Worm (Caenorhabditis elegans): ENCODE measurements around the gene F11E6.9.

DNA sequence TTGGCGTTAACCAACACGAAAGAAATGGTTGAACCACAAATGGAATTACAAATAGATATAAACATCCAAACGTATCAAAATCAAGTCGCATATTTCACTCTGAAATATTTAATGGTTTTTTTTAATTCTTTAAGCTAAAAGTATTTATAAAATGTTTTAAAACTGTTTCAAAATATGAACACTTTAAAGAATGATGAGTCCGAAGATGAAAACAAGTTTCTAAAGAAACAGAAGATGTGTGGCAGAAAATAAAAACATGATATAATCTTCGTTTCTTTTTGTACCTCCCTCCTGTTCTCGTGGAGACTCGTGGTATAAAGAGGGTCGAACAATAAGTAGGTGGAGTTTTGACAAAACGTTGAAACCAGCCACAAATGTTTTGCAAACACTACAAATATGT, 43.9 kb downstream of the F11E6.9 start, which contains the start of gene lact-6:
- TF ChIP-seq nhr-23 (tag; optimal IDR thresholded peaks at IDR 0.05) (no peak), nhr-11 (tag; optimal IDR thresholded peaks at IDR 0.05) (no peak), dmd-4 (tag; optimal IDR thresholded peaks at IDR 0.05) (no peak), egl-27 (tag; optimal IDR thresholded peaks at IDR 0.05) (no peak), lin-39 (tag; optimal IDR thresholded peaks at IDR 0.05) (no peak), lin-13 (GFP tag; optimal IDR thresholded peaks at IDR 0.05) (no peak), snpc-4 (tag; optimal IDR thresholded peaks at IDR 0.05) (no peak), zag-1 (tag; optimal IDR thresholded peaks at IDR 0.05) (no peak), elt-1 (tag; optimal IDR thresholded peaks at IDR 0.05) (no peak), ama-1 (optimal IDR thresholded peaks at IDR 0.05) (no peak), unc-55 (GFP tag; optimal IDR thresholded peaks at IDR 0.05) (no peak)
